Worm (Caenorhabditis elegans): ENCODE measurements around the gene rabn-5.

The rabn-5 gene

DNA sequence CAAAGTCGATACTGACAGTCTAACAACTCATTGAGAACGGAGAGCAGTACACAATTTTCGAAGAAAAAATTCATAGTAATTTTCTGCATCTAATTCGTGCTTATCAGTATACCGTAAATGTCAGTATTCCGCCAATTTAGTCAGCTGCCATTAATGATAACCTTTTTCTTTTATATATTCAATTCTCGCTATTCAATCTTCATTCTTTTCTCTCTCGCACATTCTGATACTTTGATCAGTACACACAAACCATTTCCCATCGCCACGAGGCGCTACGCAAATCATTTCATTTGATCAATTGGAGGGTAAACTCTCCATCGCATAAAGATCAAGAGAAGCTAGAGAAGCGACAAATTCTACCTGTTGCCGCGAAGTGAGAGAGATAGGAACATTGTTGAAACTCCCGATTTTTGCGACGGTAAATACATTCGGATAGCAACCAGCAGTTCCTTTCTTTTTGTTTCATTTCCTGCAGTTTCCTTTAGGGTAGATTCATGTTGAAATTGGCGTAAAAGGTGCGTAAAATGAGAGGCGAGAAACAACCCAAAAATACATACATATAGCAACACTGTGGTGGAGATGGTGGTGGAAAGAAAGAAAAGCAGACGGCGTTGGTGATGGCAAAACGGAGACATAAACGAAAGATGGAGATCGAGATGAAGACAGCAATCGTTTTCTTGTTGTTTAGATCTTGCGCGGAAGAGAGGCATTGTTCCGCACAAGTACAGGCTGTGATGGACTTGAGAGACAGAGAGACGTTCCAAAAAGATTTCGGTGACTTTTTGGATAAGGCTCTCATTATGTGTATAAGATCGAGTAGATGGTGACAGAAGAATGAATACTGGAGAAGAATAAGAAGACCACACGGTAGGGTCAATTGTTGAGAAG lies 25.9 kb upstream of the rabn-5 start:
- TF ChIP-seq ets-7 (tag; optimal IDR thresholded peaks at IDR 0.05) (no peak), hnd-1 (tag; optimal IDR thresholded peaks at IDR 0.05) (no peak), scrt-1 (GFP tag; IDR thresholded peaks at IDR 0.05) (no peak), tra-4 (tag; optimal IDR thresholded peaks at IDR 0.05) (no peak), ama-1 (optimal IDR thresholded peaks at IDR 0.05) (no peak), flt-1 (GFP tag; IDR thresholded peaks at IDR 0.05) (no peak), ceh-13 (GFP tag; optimal IDR thresholded peaks at IDR 0.05) (no peak), hmg-4 (GFP tag; optimal IDR thresholded peaks at IDR 0.05) (no peak), aly-1 (tag; optimal IDR thresholded peaks at IDR 0.05) (no peak), ceh-36 (tag; optimal IDR thresholded peaks at IDR 0.05) (no peak), B0310.2 (tag; optimal IDR thresholded peaks at IDR 0.05) (no peak)

DNA sequence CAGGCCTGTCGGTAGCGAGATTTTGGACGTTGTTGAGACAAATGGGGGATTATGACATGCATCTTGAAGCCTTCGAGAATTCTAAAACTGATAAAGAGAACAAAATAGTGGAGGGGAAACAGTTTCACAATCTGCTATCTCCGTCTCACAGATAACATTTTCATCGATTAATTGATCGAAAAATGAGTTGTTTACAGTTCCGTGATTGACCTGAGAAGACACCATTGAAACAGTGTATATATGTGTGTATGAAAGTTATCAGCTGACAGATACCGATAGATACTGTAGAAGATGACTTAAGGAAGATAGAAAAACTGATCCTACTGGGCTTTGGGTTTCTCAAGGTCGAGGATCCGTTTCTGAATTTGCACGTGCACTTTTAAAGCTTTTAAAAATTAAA lies 25.2 kb upstream of the rabn-5 start:
- TF ChIP-seq ets-7 (tag; optimal IDR thresholded peaks at IDR 0.05) (no peak), pes-1 (GFP tag; IDR thresholded peaks at IDR 0.05) (no peak), ceh-13 (GFP tag; optimal IDR thresholded peaks at IDR 0.05) (no peak), sea-1 (GFP tag; conservative IDR thresholded peaks at IDR 0.05) (no peak), B0310.2 (tag; optimal IDR thresholded peaks at IDR 0.05) (no peak), tra-4 (tag; optimal IDR thresholded peaks at IDR 0.05) (no peak), tbx-11 (GFP tag; IDR thresholded peaks at IDR 0.05) (no peak), flt-1 (GFP tag; IDR thresholded peaks at IDR 0.05) (no peak), ama-1 (optimal IDR thresholded peaks at IDR 0.05) (no peak), tbx-37 (GFP tag; conservative IDR thresholded peaks at IDR 0.05) (no peak), hmbx-1 (tag; optimal IDR thresholded peaks at IDR 0.05) (no peak), scrt-1 (GFP tag; IDR thresholded peaks at IDR 0.05) (no peak), hnd-1 (tag; optimal IDR thresholded peaks at IDR 0.05) (no peak), F13C5.2 (tag; optimal IDR thresholded peaks at IDR 0.05) (no peak)

DNA sequence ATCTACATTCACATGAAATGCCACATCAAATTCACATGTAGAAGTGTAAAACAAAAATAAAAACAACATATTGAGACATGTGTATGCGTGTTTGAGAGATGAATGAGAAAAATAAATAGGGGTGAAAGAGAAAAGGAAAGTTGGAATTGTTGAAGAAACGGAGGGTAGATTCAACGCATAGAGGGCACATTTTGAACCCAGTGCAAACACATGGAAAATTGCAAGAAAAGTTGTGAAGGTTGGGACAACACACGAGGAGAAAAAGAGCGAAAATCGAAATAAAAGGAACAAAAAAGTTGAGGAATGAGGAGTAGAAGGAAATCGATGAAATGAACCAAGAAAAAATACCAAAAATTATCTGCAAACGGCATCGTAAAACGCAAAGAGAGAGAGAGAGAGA lies 24.8 kb upstream of the rabn-5 start:
- TF ChIP-seq ceh-13 (GFP tag; optimal IDR thresholded peaks at IDR 0.05) (no peak), pes-1 (GFP tag; IDR thresholded peaks at IDR 0.05) (no peak), F13C5.2 (tag; optimal IDR thresholded peaks at IDR 0.05) (no peak), tbx-11 (GFP tag; IDR thresholded peaks at IDR 0.05) (no peak), aly-1 (tag; optimal IDR thresholded peaks at IDR 0.05) (no peak), ama-1 (optimal IDR thresholded peaks at IDR 0.05) (no peak), ets-7 (tag; optimal IDR thresholded peaks at IDR 0.05) (no peak), tbx-37 (GFP tag; conservative IDR thresholded peaks at IDR 0.05) (no peak), hnd-1 (tag; optimal IDR thresholded peaks at IDR 0.05) (no peak), B0310.2 (tag; optimal IDR thresholded peaks at IDR 0.05) (no peak)

DNA sequence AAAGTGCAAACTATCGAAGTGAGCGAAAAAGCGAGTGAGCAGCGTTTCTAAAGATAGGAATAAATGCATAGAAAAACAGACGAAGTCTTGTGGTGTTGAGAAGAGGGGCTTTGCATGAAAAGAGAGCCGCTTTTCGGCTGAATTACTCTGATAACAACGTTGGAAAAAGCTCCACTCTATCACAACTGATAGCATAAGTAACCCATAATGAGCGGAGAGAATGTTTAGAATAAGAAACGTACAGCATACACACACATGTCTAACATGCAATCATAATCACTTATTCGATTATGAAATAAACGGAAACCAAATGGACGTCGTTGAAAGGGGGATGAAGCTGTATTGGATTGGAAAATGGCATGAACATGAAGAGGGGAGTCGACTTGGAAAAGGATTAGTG lies 24.1 kb upstream of the rabn-5 start:
- TF ChIP-seq pes-1 (GFP tag; IDR thresholded peaks at IDR 0.05) (no peak), scrt-1 (GFP tag; IDR thresholded peaks at IDR 0.05) (no peak), hmg-4 (GFP tag; optimal IDR thresholded peaks at IDR 0.05) (no peak), ama-1 (optimal IDR thresholded peaks at IDR 0.05) (no peak), hmbx-1 (tag; optimal IDR thresholded peaks at IDR 0.05) (no peak), ets-7 (tag; optimal IDR thresholded peaks at IDR 0.05) (no peak), F13C5.2 (tag; optimal IDR thresholded peaks at IDR 0.05) (no peak)

DNA sequence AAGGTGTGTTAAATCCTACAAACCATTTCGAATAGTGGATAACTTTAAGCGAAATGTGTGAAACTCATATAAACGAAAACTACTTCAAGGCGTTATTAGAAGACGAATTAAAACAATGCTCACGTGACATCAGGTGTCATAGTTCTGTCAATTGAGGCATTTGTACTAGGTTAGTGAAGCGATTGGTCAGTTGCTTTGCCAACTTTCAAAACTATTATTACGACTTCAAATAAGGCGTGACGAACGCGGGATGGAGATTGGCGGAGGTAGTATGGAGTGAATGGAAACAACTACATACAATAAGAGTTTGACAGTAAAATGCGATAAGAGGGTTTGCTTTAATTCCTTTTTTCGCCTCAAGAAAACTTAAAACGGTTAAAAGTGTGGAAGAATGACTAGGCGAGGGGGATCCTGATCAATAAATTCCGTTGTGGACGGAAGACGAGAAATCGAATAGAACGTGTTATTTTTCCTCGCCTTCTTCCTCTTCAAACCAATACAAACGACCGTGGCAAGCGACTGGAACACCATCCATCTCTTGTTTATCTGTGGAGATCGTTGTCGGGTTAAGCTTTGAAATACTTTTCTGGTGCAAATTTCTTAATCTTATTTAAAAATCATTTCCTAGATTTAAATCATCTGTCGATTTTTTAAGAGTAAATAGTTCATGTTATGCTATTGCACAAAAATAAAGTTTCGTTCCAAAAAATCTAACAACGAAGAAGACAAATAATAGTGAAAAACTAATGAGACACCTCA lies 23.4 kb upstream of the rabn-5 start:
- no peak for TF ChIP-seq sea-1 (GFP tag; conservative IDR thresholded peaks at IDR 0.05)
- TF ChIP-seq pes-1 (GFP tag; IDR thresholded peaks at IDR 0.05) = no peak
- no peak for TF ChIP-seq ama-1 (optimal IDR thresholded peaks at IDR 0.05)
- TF ChIP-seq F13C5.2 (tag; optimal IDR thresholded peaks at IDR 0.05) = no peak
- no peak for TF ChIP-seq tra-4 (tag; optimal IDR thresholded peaks at IDR 0.05)
- TF ChIP-seq ets-7 (tag; optimal IDR thresholded peaks at IDR 0.05) = no peak
- TF ChIP-seq B0310.2 (tag; optimal IDR thresholded peaks at IDR 0.05) = no peak
- no peak for TF ChIP-seq tbx-11 (GFP tag; IDR thresholded peaks at IDR 0.05)
- no peak for TF ChIP-seq hmg-4 (GFP tag; optimal IDR thresholded peaks at IDR 0.05)
- no peak for TF ChIP-seq flt-1 (GFP tag; IDR thresholded peaks at IDR 0.05)
- TF ChIP-seq scrt-1 (GFP tag; IDR thresholded peaks at IDR 0.05) = no peak
- no peak for TF ChIP-seq ceh-36 (tag; optimal IDR thresholded peaks at IDR 0.05)
- no peak for TF ChIP-seq hnd-1 (tag; optimal IDR thresholded peaks at IDR 0.05)
- TF ChIP-seq ceh-13 (GFP tag; optimal IDR thresholded peaks at IDR 0.05) = no peak
- no peak for TF ChIP-seq aly-1 (tag; optimal IDR thresholded peaks at IDR 0.05)
- TF ChIP-seq tbx-37 (GFP tag; conservative IDR thresholded peaks at IDR 0.05) = no peak
- no peak for TF ChIP-seq hmbx-1 (tag; optimal IDR thresholded peaks at IDR 0.05)

DNA sequence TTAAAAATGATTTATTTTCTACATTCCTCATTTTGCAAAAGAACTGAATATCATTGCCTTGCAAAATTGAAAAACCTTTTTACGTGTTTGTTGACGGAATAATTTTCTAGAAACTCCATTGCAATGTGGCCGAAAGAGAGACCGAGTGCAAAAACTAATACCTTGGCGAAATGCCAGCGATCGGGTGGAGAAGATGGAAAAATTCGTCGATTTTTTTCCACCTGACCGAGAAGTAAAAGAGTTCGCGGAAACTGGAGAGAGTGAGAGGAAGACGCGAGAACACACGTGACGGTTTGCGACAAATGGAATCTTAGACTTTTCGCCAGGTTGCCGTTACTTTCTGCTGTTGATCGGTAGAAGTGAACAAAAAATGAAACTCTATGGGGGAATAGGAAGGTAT lies 22.7 kb upstream of the rabn-5 start:
- TF ChIP-seq ceh-13 (GFP tag; optimal IDR thresholded peaks at IDR 0.05) = no peak
- no peak for TF ChIP-seq sea-1 (GFP tag; conservative IDR thresholded peaks at IDR 0.05)
- no peak for TF ChIP-seq hnd-1 (tag; optimal IDR thresholded peaks at IDR 0.05)
- no peak for TF ChIP-seq aly-1 (tag; optimal IDR thresholded peaks at IDR 0.05)
- no peak for TF ChIP-seq flt-1 (GFP tag; IDR thresholded peaks at IDR 0.05)

DNA sequence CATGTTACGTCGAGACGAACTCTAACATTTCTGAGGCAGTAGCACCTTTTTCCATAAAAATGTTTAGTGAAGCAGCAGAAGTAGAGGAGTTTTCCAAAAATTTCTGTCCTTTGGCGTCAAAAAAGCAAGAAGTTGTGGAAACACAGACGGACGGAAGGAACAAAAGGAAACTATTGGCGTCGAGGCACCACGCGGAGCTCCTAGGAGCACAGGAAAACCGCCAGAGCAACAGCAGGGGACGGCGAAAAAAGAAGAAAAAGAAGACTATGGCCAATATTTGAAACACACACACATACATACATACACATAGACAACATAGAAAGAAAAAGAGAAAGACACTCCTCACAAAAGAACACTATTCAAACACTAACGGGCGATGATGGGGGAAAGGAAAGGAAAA lies 21.4 kb upstream of the rabn-5 start:
- TF ChIP-seq ama-1 (optimal IDR thresholded peaks at IDR 0.05) (no peak), sea-1 (GFP tag; conservative IDR thresholded peaks at IDR 0.05) (no peak), hmg-4 (GFP tag; optimal IDR thresholded peaks at IDR 0.05) (no peak), B0310.2 (tag; optimal IDR thresholded peaks at IDR 0.05) (no peak), hnd-1 (tag; optimal IDR thresholded peaks at IDR 0.05) (no peak), ets-7 (tag; optimal IDR thresholded peaks at IDR 0.05) (no peak), tbx-37 (GFP tag; conservative IDR thresholded peaks at IDR 0.05) (no peak), scrt-1 (GFP tag; IDR thresholded peaks at IDR 0.05) (no peak), F13C5.2 (tag; optimal IDR thresholded peaks at IDR 0.05) (no peak), pes-1 (GFP tag; IDR thresholded peaks at IDR 0.05) (no peak)

Measured in whole organism, early embryonic.